Fruit fly (Drosophila melanogaster): ENCODE data around the gene eas.

DNA sequence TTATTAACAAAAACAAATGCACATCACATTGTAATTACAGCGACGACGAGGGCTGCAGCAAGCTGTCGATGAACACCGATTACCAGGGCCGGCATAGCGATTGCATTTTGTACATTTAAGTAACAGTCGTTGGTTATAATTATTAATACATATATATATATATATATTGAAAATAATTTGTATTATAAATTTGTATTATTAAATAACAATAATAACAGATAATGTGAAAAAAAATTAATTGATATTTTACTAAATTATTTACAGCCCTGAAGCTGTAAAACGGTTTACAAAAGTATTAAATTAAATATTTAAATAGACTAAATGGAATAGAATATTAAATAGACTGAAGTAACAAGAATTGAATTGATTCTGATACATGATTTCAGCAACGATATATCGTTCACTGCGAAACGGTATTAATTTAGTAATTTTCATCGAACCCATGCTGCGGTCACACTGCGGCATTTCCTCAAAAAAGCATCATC is 2.2 kb upstream of the eas start, which contains the start of the genes kat80 and Prosalpha4:
- TF ChIP-seq h (optimal IDR thresholded peaks at IDR 0.05) (no peak), psq (optimal IDR thresholded peaks at IDR 0.05) (no peak), Sin3A (optimal IDR thresholded peaks at IDR 0.05) (no peak)

All from Kc167 (cell line).